Fruit fly (Drosophila melanogaster) whole organism: Measurements from ENCODE around the gene CG17746.

Experiments used
- CG8478 ChIP-seq: fragments of >200 bp; optimal IDR thresholded peaks from 2 replicates; lab custom pipeline; 2018; ENCODE audit warnings: inconsistent platforms
- Dll ChIP-seq: fragments of >200 bp; optimal IDR thresholded peaks from 2 replicates; lab custom pipeline; 2017
- pan ChIP-seq: fragments of >200 bp; optimal IDR thresholded peaks from 2 replicates; lab custom pipeline; 2017
- psq ChIP-seq: fragments of >200 bp; optimal IDR thresholded peaks from 2 replicates; lab custom pipeline; 2017
- usp ChIP-seq: fragments of >200 bp; optimal IDR thresholded peaks from 2 replicates; lab custom pipeline; 2017; ENCODE audit warnings: missing biosample characterization, missing genetic modification characterization, mixed read lengths

DNA sequence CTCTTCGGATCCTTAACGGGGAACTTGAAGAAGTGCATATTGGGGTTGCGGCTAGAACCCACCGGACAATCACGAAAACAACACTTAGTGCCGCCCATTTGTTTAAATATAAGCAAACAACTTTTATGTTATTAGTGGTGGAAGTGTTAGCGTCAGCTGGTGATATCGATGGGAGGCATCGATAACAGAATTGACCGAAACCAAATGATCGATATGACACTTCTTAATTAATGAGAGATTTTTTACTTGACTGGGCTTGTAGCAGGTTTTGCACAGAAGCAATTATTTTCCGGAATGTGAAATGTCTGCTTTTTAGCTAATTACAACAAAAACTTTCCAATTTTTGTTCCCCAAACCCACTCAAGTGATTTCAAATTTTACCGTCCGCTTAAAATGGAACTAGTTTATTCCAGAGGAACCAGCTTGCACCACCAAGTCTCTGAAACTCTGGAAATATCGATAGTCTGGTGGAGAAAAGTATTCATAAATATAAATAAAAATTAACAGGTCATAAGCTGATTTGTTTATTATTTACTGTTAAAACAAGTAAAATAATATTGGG lies 47.0 kb downstream of the CG17746 start, which contains the start of gene CG14965:
- TF ChIP-seq psq (lab: Kevin White, UChicago) (no peak), CG8478 (lab: Kevin White, UChicago) (no peak), Dll (lab: Kevin White, UChicago) (no peak), usp (GFP tag; lab: Kevin White, UChicago) (no peak), pan (lab: Kevin White, UChicago) (no peak)
